Fruit fly (Drosophila melanogaster) whole organism, embryonic: ENCODE measurements around the gene CG1979.

Source experiments
- Aef1 ChIP-seq: fragments of 200-800 bp; sonication (Bioruptor generic); IDR thresholded peaks from 3 replicates; pipeline ENCODE4 v1.3.6; 2022; ENCODE audit warnings: missing biosample characterization, missing genetic modification characterization
- Awh ChIP-seq: fragments of 200-800 bp; sonication (Bioruptor generic); IDR thresholded peaks from 2 replicates; pipeline ENCODE4, ENCODE4 v1.3.6; 2022; ENCODE audit warnings: missing biosample characterization, missing genetic modification characterization
- Bgb ChIP-seq: fragments of 200-800 bp; sonication (Bioruptor generic); IDR thresholded peaks from 2 replicates; pipeline ENCODE4 v1.3.6; 2022; ENCODE audit warnings: missing biosample characterization, missing genetic modification characterization; ENCODE audit not compliant: partially characterized antibody
- CG10267 ChIP-seq: fragments of 200-800 bp; sonication (Bioruptor generic); optimal IDR thresholded peaks from 2 replicates; lab custom pipeline; 2018; ENCODE audit warnings: missing biosample characterization, mild to moderate bottlenecking, missing genetic modification characterization, moderate library complexity
- CG12104 ChIP-seq: fragments of 200-800 bp; sonication (Bioruptor generic); optimal IDR thresholded peaks from 3 replicates; lab custom pipeline; 2016; ENCODE audit warnings: missing biosample characterization, missing genetic modification characterization
- CG16813 ChIP-seq: fragments of 200-800 bp; sonication (Bioruptor generic); IDR thresholded peaks from 3 replicates; pipeline ENCODE4 v1.3.6; 2022; ENCODE audit warnings: missing biosample characterization, missing genetic modification characterization; ENCODE audit not compliant: partially characterized antibody
- CG17361 ChIP-seq: fragments of 200-800 bp; sonication (Bioruptor generic); IDR thresholded peaks from 3 replicates; pipeline ENCODE4 v1.3.6; 2022; ENCODE audit warnings: missing biosample characterization, missing genetic modification characterization
- CG18764 ChIP-seq: fragments of 200-800 bp; sonication (Bioruptor generic); optimal IDR thresholded peaks from 3 replicates; lab custom pipeline; 2016; ENCODE audit warnings: missing biosample characterization, missing genetic modification characterization
- CG2120 ChIP-seq: fragments of 200-800 bp; sonication (Bioruptor generic); optimal IDR thresholded peaks from 3 replicates; lab custom pipeline; 2016; ENCODE audit warnings: missing biosample characterization, missing genetic modification characterization
- CG31388 ChIP-seq: fragments of 200-800 bp; sonication (Bioruptor generic); optimal IDR thresholded peaks from 2 replicates; lab custom pipeline; 2016; ENCODE audit warnings: missing biosample characterization, missing genetic modification characterization
- CG3163 ChIP-seq: fragments of 200-800 bp; sonication (Bioruptor generic); optimal IDR thresholded peaks from 3 replicates; lab custom pipeline; 2016; ENCODE audit warnings: missing biosample characterization, missing genetic modification characterization
- CG3281 ChIP-seq: fragments of 200-800 bp; sonication (Bioruptor generic); optimal IDR thresholded peaks from 3 replicates; lab custom pipeline; 2017; ENCODE audit warnings: missing biosample characterization, mild to moderate bottlenecking, missing genetic modification characterization
- CG42726 ChIP-seq: fragments of 200-800 bp; sonication (Bioruptor generic); IDR thresholded peaks from 2 replicates; pipeline ENCODE4 v1.3.6; 2022; ENCODE audit warnings: missing biosample characterization, missing genetic modification characterization; ENCODE audit not compliant: partially characterized antibody
- CG4424 ChIP-seq: fragments of 200-800 bp; sonication (Bioruptor generic); optimal IDR thresholded peaks from 3 replicates; lab custom pipeline; 2016; ENCODE audit warnings: missing biosample characterization, missing genetic modification characterization
- CG4617 ChIP-seq: fragments of 200-800 bp; sonication (Bioruptor generic); optimal IDR thresholded peaks from 3 replicates; lab custom pipeline; 2016; ENCODE audit warnings: missing biosample characterization, missing genetic modification characterization, borderline replicate concordance
- CG4707 ChIP-seq: fragments of 200-800 bp; sonication (Bioruptor generic); optimal IDR thresholded peaks from 2 replicates; lab custom pipeline; 2018; ENCODE audit warnings: missing biosample characterization, mild to moderate bottlenecking, missing genetic modification characterization, moderate library complexity
- CG4730 ChIP-seq: fragments of 200-800 bp; sonication (Bioruptor generic); IDR thresholded peaks from 2 replicates; pipeline ENCODE4 v1.3.6; 2022; ENCODE audit warnings: missing biosample characterization, missing genetic modification characterization
- CG6791 ChIP-seq: fragments of 200-800 bp; sonication (Bioruptor generic); IDR thresholded peaks from 3 replicates; pipeline ENCODE4 v1.3.6; 2022; ENCODE audit warnings: missing biosample characterization, missing genetic modification characterization; ENCODE audit not compliant: partially characterized antibody
- CG6854 ChIP-seq: fragments of 200-800 bp; sonication (Bioruptor generic); optimal IDR thresholded peaks from 3 replicates; lab custom pipeline; 2017; ENCODE audit warnings: missing biosample characterization, mild to moderate bottlenecking, missing genetic modification characterization
- CG7372 ChIP-seq: fragments of 200-800 bp; sonication (Bioruptor generic); IDR thresholded peaks from 2 replicates; pipeline ENCODE4 v1.3.6; 2022; ENCODE audit warnings: missing biosample characterization, missing genetic modification characterization
- CG7839 ChIP-seq: fragments of 200-800 bp; sonication (Bioruptor generic); optimal IDR thresholded peaks from 3 replicates; lab custom pipeline; 2018; ENCODE audit warnings: missing biosample characterization, mild to moderate bottlenecking, missing genetic modification characterization, moderate library complexity
- CG7963 ChIP-seq: fragments of 200-800 bp; sonication (Bioruptor generic); IDR thresholded peaks from 3 replicates; pipeline ENCODE4 v1.3.6; 2022; ENCODE audit warnings: missing biosample characterization, missing genetic modification characterization; ENCODE audit not compliant: partially characterized antibody
- CG9876 ChIP-seq: fragments of 200-800 bp; sonication (Bioruptor generic); optimal IDR thresholded peaks from 2 replicates; lab custom pipeline; 2016; ENCODE audit warnings: missing biosample characterization, missing genetic modification characterization
- Camta ChIP-seq: fragments of 200-800 bp; sonication (Bioruptor generic); optimal IDR thresholded peaks from 2 replicates; lab custom pipeline; 2016; ENCODE audit warnings: missing biosample characterization, missing genetic modification characterization
- CkIIα-i1 ChIP-seq: fragments of 200-800 bp; sonication (Bioruptor generic); IDR thresholded peaks from 2 replicates; pipeline ENCODE4 v1.3.6; 2022; ENCODE audit warnings: missing biosample characterization, missing genetic modification characterization
- CrebB ChIP-seq: fragments of 200-800 bp; sonication (Bioruptor generic); optimal IDR thresholded peaks from 3 replicates; lab custom pipeline; 2018; ENCODE audit warnings: missing biosample characterization, mild to moderate bottlenecking, missing genetic modification characterization
- Dbx ChIP-seq: fragments of 200-800 bp; sonication (Bioruptor generic); IDR thresholded peaks from 3 replicates; pipeline ENCODE4 v1.3.6; 2022; ENCODE audit warnings: missing biosample characterization, missing genetic modification characterization
- Fer1 ChIP-seq: fragments of 200-800 bp; sonication (Bioruptor generic); optimal IDR thresholded peaks from 2 replicates; lab custom pipeline; 2017; ENCODE audit warnings: missing biosample characterization, mild to moderate bottlenecking, missing genetic modification characterization
- Gug ChIP-seq: fragments of 200-800 bp; sonication (Bioruptor generic); IDR thresholded peaks from 4 replicates; pipeline ENCODE4 v1.3.6; 2022; ENCODE audit warnings: missing biosample characterization, missing genetic modification characterization
- HLH3B ChIP-seq: fragments of 200-800 bp; sonication (Bioruptor generic); IDR thresholded peaks from 2 replicates; pipeline ENCODE4 v1.3.6; 2022; ENCODE audit warnings: missing biosample characterization, missing genetic modification characterization
- Hmr ChIP-seq: fragments of 200-800 bp; sonication (Bioruptor generic); optimal IDR thresholded peaks from 3 replicates; lab custom pipeline; 2017; ENCODE audit warnings: mild to moderate bottlenecking, missing biosample characterization, missing genetic modification reagents, missing genetic modification characterization
- Hmx ChIP-seq: fragments of 200-800 bp; sonication (Bioruptor generic); optimal IDR thresholded peaks from 2 replicates; lab custom pipeline; 2016; ENCODE audit warnings: missing biosample characterization, missing genetic modification characterization
- Hr3 ChIP-seq: fragments of 200-800 bp; sonication (Bioruptor generic); optimal IDR thresholded peaks from 3 replicates; lab custom pipeline; 2016; ENCODE audit warnings: missing biosample characterization, missing genetic modification characterization
- Hr78 ChIP-seq, 2 experiments: fragments of 200-800 bp in 1 of 2; fragments of >200 bp in 1 of 2; sonication (Bioruptor generic) in 1 of 2; optimal IDR thresholded peaks; 2 replicates each; lab custom pipeline; 2017 to 2019; ENCODE audit warnings: missing biosample characterization in 2 of 2, missing genetic modification characterization in 2 of 2, mild to moderate bottlenecking in 1 of 2, moderate library complexity in 1 of 2
- Meics ChIP-seq: fragments of 200-800 bp; sonication (Bioruptor generic); optimal IDR thresholded peaks from 2 replicates; lab custom pipeline; 2017; ENCODE audit warnings: missing biosample characterization, mild to moderate bottlenecking, missing genetic modification characterization
- Neu2 ChIP-seq: fragments of 200-800 bp; sonication (Bioruptor generic); optimal IDR thresholded peaks from 3 replicates; lab custom pipeline; 2016; ENCODE audit warnings: missing biosample characterization, missing genetic modification characterization, borderline replicate concordance
- Nf-YB ChIP-seq: fragments of 200-800 bp; sonication (Bioruptor generic); optimal IDR thresholded peaks from 3 replicates; lab custom pipeline; 2019; ENCODE audit warnings: missing biosample characterization, mild to moderate bottlenecking, missing genetic modification characterization, moderate library complexity
- Nf-YC ChIP-seq: fragments of 200-800 bp; optimal IDR thresholded peaks from 3 replicates; lab custom pipeline; 2019; ENCODE audit warnings: missing biosample characterization, mild to moderate bottlenecking, missing genetic modification characterization, moderate library complexity
- Opbp ChIP-seq: fragments of 200-800 bp; sonication (Bioruptor generic); IDR thresholded peaks from 3 replicates; pipeline ENCODE4 v1.3.6; 2022; ENCODE audit warnings: missing biosample characterization, missing genetic modification characterization; ENCODE audit not compliant: partially characterized antibody
- aop ChIP-seq: fragments of 200-800 bp; sonication (Bioruptor generic); IDR thresholded peaks from 2 replicates; pipeline ENCODE4 v1.3.6; 2022; ENCODE audit warnings: missing biosample characterization, missing genetic modification characterization
- ci ChIP-seq: fragments of 200-800 bp; sonication (Bioruptor generic); IDR thresholded peaks from 3 replicates; pipeline ENCODE4 v1.3.6; 2022; ENCODE audit warnings: missing biosample characterization, missing genetic modification characterization
- lilli ChIP-seq: fragments of 200-800 bp; sonication (Bioruptor generic); optimal IDR thresholded peaks from 3 replicates; lab custom pipeline; 2016; ENCODE audit warnings: missing biosample characterization, missing genetic modification characterization
- maf-S ChIP-seq: fragments of 200-800 bp; sonication (Bioruptor generic); optimal IDR thresholded peaks from 2 replicates; lab custom pipeline; 2016; ENCODE audit warnings: missing biosample characterization, missing genetic modification characterization
- pan ChIP-seq, 4 experiments: fragments of >200 bp in 3 of 4; fragments of 200-800 bp in 1 of 4; sonication (Bioruptor generic) in 1 of 4; optimal IDR thresholded peaks in 3 of 4; IDR thresholded peaks in 1 of 4; 2 replicates each; pipeline versions ENCODE4 v1.3.6 to Lab custom; 2017 to 2022; ENCODE audit warnings: missing biosample characterization in 2 of 4, missing genetic modification characterization in 2 of 4, mixed read lengths in 1 of 4
- pum ChIP-seq: fragments of 200-800 bp; sonication (Bioruptor generic); optimal IDR thresholded peaks from 2 replicates; lab custom pipeline; 2016; ENCODE audit warnings: missing biosample characterization, missing genetic modification characterization
- sima ChIP-seq: fragments of 200-800 bp; sonication (Bioruptor generic); optimal IDR thresholded peaks from 2 replicates; lab custom pipeline; 2016; ENCODE audit warnings: missing biosample characterization, missing genetic modification characterization
- sug ChIP-seq: fragments of 200-800 bp; optimal IDR thresholded peaks from 2 replicates; lab custom pipeline; 2019; ENCODE audit warnings: missing biosample characterization, mild to moderate bottlenecking, missing genetic modification characterization, moderate library complexity

Gene CG1979

dm6 chr3R:7086377-7087200, 32.2 kb downstream of the CG1979 start, which contains the start of gene alphaTub84B (continued):
- TF ChIP-seq Hr78 (GFP tag; optimal IDR thresholded peaks at IDR 0.05; lab: Kevin White, UChicago) = no peak
- TF ChIP-seq CG9876 = peak; percentile 72
- TF ChIP-seq CG7372 (GFP tag; lab: Robert Waterston, UW) = no peak
- TF ChIP-seq sima (GFP tag; lab: Kevin White, UChicago) = no peak
- TF ChIP-seq CG7963 (GFP tag; lab: Robert Waterston, UW) = 0 out of 3 replicates have a peak, but pooled peaks have one; percentile 20
- TF ChIP-seq Hmr (GFP tag; lab: Kevin White, UChicago) = peak; percentile 75
- peak; percentile 73; the same call in 3 of the 4 replicates for TF ChIP-seq Gug
- TF ChIP-seq CG3281 (GFP tag; lab: Kevin White, UChicago) = peak; percentile 63
- peak; percentile 68 for TF ChIP-seq CG4707 (GFP tag; lab: Kevin White, UChicago)
- peak; percentile 72 for TF ChIP-seq CG3163 (GFP tag; lab: Kevin White, UChicago)
- peak; percentile 66 for TF ChIP-seq CG6791 (GFP tag; lab: Robert Waterston, UW)
- TF ChIP-seq CkIIα-i1 (GFP tag; lab: Robert Waterston, UW) = no peak
- TF ChIP-seq CG18764 (GFP tag; lab: Kevin White, UChicago) = peak; percentile 10
- TF ChIP-seq sug (tag; lab: Kevin White, UChicago) = peak; percentile 44
- TF ChIP-seq CG4730 = no peak
- TF ChIP-seq CrebB (tag; lab: Kevin White, UChicago) = peak; percentile 81
- TF ChIP-seq Fer1 (GFP tag; lab: Kevin White, UChicago) = peak; percentile 82
- TF ChIP-seq CG10267 (tag; lab: Kevin White, UChicago) = peak; percentile 50
- peak; percentile 33 for TF ChIP-seq CG4424
- TF ChIP-seq Aef1 = peak; percentile 15; the same call in 2 of the 3 replicates
- peak; percentile 55 for TF ChIP-seq Meics (GFP tag; lab: Kevin White, UChicago)
- no peak for TF ChIP-seq CG12104 (GFP tag; lab: Kevin White, UChicago)
- TF ChIP-seq Bgb (GFP tag; lab: Robert Waterston, UW) = peak; percentile 77
- peak; percentile 40; the same call in 1 of the 3 replicates for TF ChIP-seq CG17361 (GFP tag; lab: Robert Waterston, UW)
- peak; percentile 36; the same call in 1 of the 3 replicates for TF ChIP-seq CG16813
- TF ChIP-seq CG31388 (GFP tag; lab: Kevin White, UChicago) = no peak
- no peak for TF ChIP-seq Hmx (GFP tag; lab: Kevin White, UChicago)
- TF ChIP-seq lilli (GFP tag; lab: Kevin White, UChicago) = peak; percentile 95
- peak; percentile 47; the same call in 1 of the 2 replicates for TF ChIP-seq HLH3B (GFP tag; lab: Robert Waterston, UW)
- peak; percentile 61 for TF ChIP-seq CG2120 (GFP tag; lab: Kevin White, UChicago)
- TF ChIP-seq maf-S = peak; percentile 62
- TF ChIP-seq Hr3 (GFP tag; lab: Kevin White, UChicago) = peak; percentile 34
- TF ChIP-seq CG42726 (GFP tag; lab: Robert Waterston, UW) = peak; percentile 89
- TF ChIP-seq pan (optimal IDR thresholded peaks at IDR 0.05; lab: Kevin White, UChicago) = no peak
- TF ChIP-seq pan (GFP tag; optimal IDR thresholded peaks at IDR 0.05 in 1 of 2, IDR thresholded peaks at IDR 0.05 in 1 of 2) = peak in 1 of 2 experiments; percentile 59
- TF ChIP-seq Nf-YB (GFP tag; lab: Kevin White, UChicago) = peak; percentile 26
- peak; percentile 84 for TF ChIP-seq Dbx (GFP tag; lab: Robert Waterston, UW)
- TF ChIP-seq CG7839 (tag; lab: Kevin White, UChicago) = peak; percentile 56
- peak; percentile 42; the same call in 1 of the 2 replicates for TF ChIP-seq Awh
- peak; percentile 69 for TF ChIP-seq Camta (GFP tag; lab: Kevin White, UChicago)
- TF ChIP-seq CG4617 (GFP tag; lab: Kevin White, UChicago) = no peak
- TF ChIP-seq pum (GFP tag; lab: Kevin White, UChicago) = peak; percentile 9
- peak; percentile 43 for TF ChIP-seq Nf-YC (tag; lab: Kevin White, UChicago)
- peak; percentile 64; the same call in 1 of the 2 replicates for TF ChIP-seq aop
- peak; percentile 56 for TF ChIP-seq CG6854 (GFP tag; lab: Kevin White, UChicago)
- TF ChIP-seq Opbp = peak; percentile 73; the same call in 2 of the 3 replicates
- peak; percentile 51 for TF ChIP-seq Neu2 (GFP tag; lab: Kevin White, UChicago)
- peak; percentile 89 for TF ChIP-seq ci (GFP tag; lab: Robert Waterston, UW)
